Fruit fly (Drosophila melanogaster) whole organism, embryonic: ENCODE results near the gene be.

ENCODE experiments used
- Abd-B ChIP-seq: fragments of 200-800 bp; sonication (Bioruptor generic); optimal IDR thresholded peaks from 2 replicates; lab custom pipeline; 2018; ENCODE audit warnings: missing biosample characterization, mild to moderate bottlenecking, missing genetic modification characterization, moderate library complexity
- B-H1 ChIP-seq: fragments of 200-800 bp; sonication (Bioruptor generic); IDR thresholded peaks from 3 replicates; pipeline ENCODE4 v1.3.6; 2022; ENCODE audit warnings: missing biosample characterization, missing genetic modification characterization
- B-H2 ChIP-seq: fragments of 200-800 bp; sonication (Bioruptor generic); optimal IDR thresholded peaks from 2 replicates; lab custom pipeline; 2018; ENCODE audit warnings: missing biosample characterization, mild to moderate bottlenecking, missing genetic modification characterization
- CG1024 ChIP-seq: fragments of 200-800 bp; sonication (Bioruptor generic); IDR thresholded peaks from 2 replicates; pipeline ENCODE4 v1.3.6; 2022; ENCODE audit warnings: missing biosample characterization, missing genetic modification characterization
- CG10979 ChIP-seq: fragments of 200-800 bp; sonication (Bioruptor generic); optimal IDR thresholded peaks from 2 replicates; lab custom pipeline; 2018; ENCODE audit warnings: missing biosample characterization, mild to moderate bottlenecking, missing genetic modification characterization, moderate library complexity
- CG11504 ChIP-seq: fragments of 200-800 bp; sonication (Bioruptor generic); optimal IDR thresholded peaks from 3 replicates; lab custom pipeline; 2019; ENCODE audit warnings: missing biosample characterization, mild to moderate bottlenecking, missing genetic modification characterization, moderate library complexity
- CG14710 ChIP-seq: fragments of 200-800 bp; sonication (Bioruptor generic); optimal IDR thresholded peaks from 3 replicates; lab custom pipeline; 2019; ENCODE audit warnings: missing biosample characterization, mild to moderate bottlenecking, missing genetic modification characterization, moderate library complexity
- CG1603 ChIP-seq: fragments of 200-800 bp; sonication (Bioruptor generic); optimal IDR thresholded peaks from 2 replicates; lab custom pipeline; 2019; ENCODE audit warnings: missing biosample characterization, mild to moderate bottlenecking, missing genetic modification characterization, moderate library complexity
- CG16779 ChIP-seq: fragments of 200-800 bp; sonication (Bioruptor generic); IDR thresholded peaks from 2 replicates; pipeline ENCODE4 v1.3.6; 2022; ENCODE audit warnings: missing biosample characterization, missing genetic modification characterization
- CG18476 ChIP-seq: fragments of 200-800 bp; sonication (Bioruptor generic); optimal IDR thresholded peaks from 2 replicates; lab custom pipeline; 2016; ENCODE audit warnings: missing biosample characterization, mild to moderate bottlenecking, missing genetic modification characterization
- CG2199 ChIP-seq: fragments of 200-800 bp; sonication (Bioruptor generic); IDR thresholded peaks from 3 replicates; pipeline ENCODE4 v1.3.6; 2022; ENCODE audit warnings: missing biosample characterization, missing genetic modification characterization
- CG42726 ChIP-seq: fragments of 200-800 bp; sonication (Bioruptor generic); IDR thresholded peaks from 2 replicates; pipeline ENCODE4 v1.3.6; 2022; ENCODE audit warnings: missing biosample characterization, missing genetic modification characterization; ENCODE audit not compliant: partially characterized antibody
- CG6254 ChIP-seq: fragments of 200-800 bp; sonication (Bioruptor generic); optimal IDR thresholded peaks from 3 replicates; lab custom pipeline; 2017; ENCODE audit warnings: mild to moderate bottlenecking, missing biosample characterization, missing genetic modification reagents, missing genetic modification characterization
- CG7928 ChIP-seq: fragments of 200-800 bp; sonication (Bioruptor generic); optimal IDR thresholded peaks from 2 replicates; lab custom pipeline; 2017; ENCODE audit warnings: missing biosample characterization, mild to moderate bottlenecking, missing genetic modification characterization
- CG9437 ChIP-seq: fragments of 200-800 bp; sonication (Bioruptor generic); optimal IDR thresholded peaks from 2 replicates; lab custom pipeline; 2018; ENCODE audit warnings: missing biosample characterization, mild to moderate bottlenecking, missing genetic modification characterization
- Dbx ChIP-seq: fragments of 200-800 bp; sonication (Bioruptor generic); IDR thresholded peaks from 3 replicates; pipeline ENCODE4 v1.3.6; 2022; ENCODE audit warnings: missing biosample characterization, missing genetic modification characterization
- Deaf1 ChIP-seq: fragments of 200-800 bp; optimal IDR thresholded peaks from 3 replicates; lab custom pipeline; 2019; ENCODE audit warnings: missing biosample characterization, mild to moderate bottlenecking, missing genetic modification characterization, moderate library complexity
- Doc2 ChIP-seq: fragments of 200-800 bp; sonication (Bioruptor generic); IDR thresholded peaks from 2 replicates; pipeline ENCODE4 v1.3.6; 2022; ENCODE audit warnings: missing biosample characterization, missing genetic modification characterization
- Eip74EF ChIP-seq, 2 experiments: fragments of 200-800 bp in 1 of 2; fragments of >200 bp in 1 of 2; sonication (Bioruptor generic) in 1 of 2; optimal IDR thresholded peaks; 2 replicates each; lab custom pipeline; 2017 to 2019; ENCODE audit warnings: missing biosample characterization in 2 of 2, missing genetic modification characterization in 2 of 2, mild to moderate bottlenecking in 1 of 2, moderate library complexity in 1 of 2
- Fer3 ChIP-seq: fragments of 200-800 bp; sonication (Bioruptor generic); optimal IDR thresholded peaks from 2 replicates; lab custom pipeline; 2018; ENCODE audit warnings: missing biosample characterization, mild to moderate bottlenecking, missing genetic modification characterization, moderate library complexity
- HmgD ChIP-seq: fragments of 200-800 bp; sonication (Bioruptor generic); optimal IDR thresholded peaks from 3 replicates; lab custom pipeline; 2016; ENCODE audit warnings: missing biosample characterization, missing genetic modification characterization
- Hsf ChIP-seq: fragments of 200-800 bp; sonication (Bioruptor generic); optimal IDR thresholded peaks from 3 replicates; lab custom pipeline; 2016; ENCODE audit warnings: missing biosample characterization, missing genetic modification characterization
- Med ChIP-seq: fragments of 200-800 bp; sonication (Bioruptor generic); peaks from one replicate; lab custom pipeline; 2016; ENCODE audit warnings: missing biosample characterization, missing genetic modification characterization, mild to moderate bottlenecking, inconsistent platforms, moderate library complexity
- Mes4 ChIP-seq: fragments of 200-800 bp; sonication (Bioruptor generic); optimal IDR thresholded peaks from 2 replicates; lab custom pipeline; 2016; ENCODE audit warnings: missing biosample characterization, missing genetic modification characterization
- NFAT ChIP-seq: fragments of 200-800 bp; sonication (Bioruptor generic); IDR thresholded peaks from 2 replicates; pipeline ENCODE4 v1.3.6; 2022; ENCODE audit warnings: missing biosample characterization, missing genetic modification characterization
- NfI ChIP-seq: fragments of 200-800 bp; sonication (Bioruptor generic); optimal IDR thresholded peaks from 3 replicates; lab custom pipeline; 2018; ENCODE audit warnings: missing biosample characterization, mild to moderate bottlenecking, missing genetic modification characterization, moderate library complexity
- PHDP ChIP-seq: fragments of 200-800 bp; sonication (Bioruptor generic); optimal IDR thresholded peaks from 3 replicates; lab custom pipeline; 2018; ENCODE audit warnings: missing biosample characterization, mild to moderate bottlenecking, missing genetic modification characterization, moderate library complexity
- Rfx ChIP-seq: fragments of 200-800 bp; sonication (Bioruptor generic); IDR thresholded peaks from 2 replicates; pipeline ENCODE4 v1.3.6; 2022; ENCODE audit warnings: missing biosample characterization, missing genetic modification characterization
- Rx ChIP-seq: fragments of 200-800 bp; sonication (Bioruptor generic); IDR thresholded peaks from 2 replicates; pipeline ENCODE4 v1.3.6; 2022; ENCODE audit warnings: missing biosample characterization, missing genetic modification characterization
- Sox100B ChIP-seq: fragments of 200-800 bp; sonication (Bioruptor generic); optimal IDR thresholded peaks from 3 replicates; lab custom pipeline; 2018; ENCODE audit warnings: missing biosample characterization, mild to moderate bottlenecking, missing genetic modification characterization
- Sox102F ChIP-seq: fragments of 200-800 bp; sonication (Bioruptor generic); optimal IDR thresholded peaks from 2 replicates; lab custom pipeline; 2018; ENCODE audit warnings: missing biosample characterization, mild to moderate bottlenecking, missing genetic modification characterization, moderate library complexity
- Usf ChIP-seq: fragments of 200-800 bp; sonication (Bioruptor generic); optimal IDR thresholded peaks from 2 replicates; lab custom pipeline; 2017; ENCODE audit warnings: missing genotype, missing biosample characterization, missing genetic modification characterization
- ab ChIP-seq: fragments of 200-800 bp; sonication (Bioruptor generic); optimal IDR thresholded peaks from 2 replicates; lab custom pipeline; 2016; ENCODE audit warnings: missing biosample characterization, missing genetic modification characterization
- amos ChIP-seq: fragments of 200-800 bp; sonication (Bioruptor generic); IDR thresholded peaks from 2 replicates; pipeline ENCODE4 v1.3.6; 2022; ENCODE audit warnings: missing biosample characterization, missing genetic modification characterization; ENCODE audit not compliant: partially characterized antibody
- ap ChIP-seq: fragments of 200-800 bp; sonication (Bioruptor generic); IDR thresholded peaks from 2 replicates; pipeline ENCODE4 v1.3.6; 2022; ENCODE audit warnings: missing biosample characterization, missing genetic modification characterization
- bigmax ChIP-seq: fragments of 200-800 bp; sonication (Bioruptor generic); optimal IDR thresholded peaks from 2 replicates; lab custom pipeline; 2018; ENCODE audit warnings: missing biosample characterization, mild to moderate bottlenecking, missing genetic modification characterization
- chif ChIP-seq, 2 experiments: fragments of 200-800 bp; sonication (Bioruptor generic); optimal IDR thresholded peaks; 3 replicates each; lab custom pipeline; 2016; ENCODE audit warnings: missing biosample characterization in 2 of 2, missing genetic modification characterization in 2 of 2
- exex ChIP-seq: fragments of 200-800 bp; sonication (Bioruptor generic); optimal IDR thresholded peaks from 4 replicates; lab custom pipeline; 2018; ENCODE audit warnings: missing biosample characterization, mild to moderate bottlenecking, missing genetic modification characterization, moderate library complexity
- gem ChIP-seq: fragments of 200-800 bp; sonication (Bioruptor generic); optimal IDR thresholded peaks from 2 replicates; lab custom pipeline; 2019; ENCODE audit warnings: missing biosample characterization, mild to moderate bottlenecking, missing genetic modification characterization, moderate library complexity
- grn ChIP-seq: fragments of 200-800 bp; sonication (Bioruptor generic); optimal IDR thresholded peaks from 3 replicates; lab custom pipeline; 2017; ENCODE audit warnings: missing biosample characterization, missing genetic modification characterization
- lbe ChIP-seq: fragments of 200-800 bp; sonication (Bioruptor generic); optimal IDR thresholded peaks from 2 replicates; lab custom pipeline; 2016; ENCODE audit warnings: missing biosample characterization, mild to moderate bottlenecking, missing genetic modification characterization
- pb ChIP-seq: fragments of 200-800 bp; sonication (Bioruptor generic); optimal IDR thresholded peaks from 3 replicates; lab custom pipeline; 2016; ENCODE audit warnings: missing biosample characterization, missing genetic modification characterization
- phol ChIP-seq: fragments of 200-800 bp; sonication (Bioruptor generic); optimal IDR thresholded peaks from 3 replicates; lab custom pipeline; 2018; ENCODE audit warnings: missing biosample characterization, mild to moderate bottlenecking, missing genetic modification characterization, moderate library complexity
- pita ChIP-seq: fragments of 200-800 bp; sonication (Bioruptor generic); optimal IDR thresholded peaks from 2 replicates; lab custom pipeline; 2017; ENCODE audit warnings: missing biosample characterization, mild to moderate bottlenecking, missing genetic modification characterization
- pzg ChIP-seq: fragments of 200-800 bp; sonication (Bioruptor generic); optimal IDR thresholded peaks from 3 replicates; lab custom pipeline; 2018; ENCODE audit warnings: missing biosample characterization, mild to moderate bottlenecking, missing genetic modification characterization, moderate library complexity
- run ChIP-seq: fragments of 200-800 bp; sonication (Bioruptor generic); optimal IDR thresholded peaks from 3 replicates; lab custom pipeline; 2018; ENCODE audit warnings: missing biosample characterization, mild to moderate bottlenecking, missing genetic modification characterization
- sug ChIP-seq: fragments of 200-800 bp; optimal IDR thresholded peaks from 2 replicates; lab custom pipeline; 2019; ENCODE audit warnings: missing biosample characterization, mild to moderate bottlenecking, missing genetic modification characterization, moderate library complexity
- unpg ChIP-seq: fragments of 200-800 bp; sonication (Bioruptor generic); optimal IDR thresholded peaks from 3 replicates; lab custom pipeline; 2018; ENCODE audit warnings: missing biosample characterization, mild to moderate bottlenecking, missing genetic modification characterization, moderate library complexity
- vvl ChIP-seq: fragments of 200-800 bp; sonication (Bioruptor generic); IDR thresholded peaks from 2 replicates; pipeline ENCODE4 v1.3.6; 2022; ENCODE audit warnings: missing biosample characterization, missing genetic modification characterization

Gene be

DNA sequence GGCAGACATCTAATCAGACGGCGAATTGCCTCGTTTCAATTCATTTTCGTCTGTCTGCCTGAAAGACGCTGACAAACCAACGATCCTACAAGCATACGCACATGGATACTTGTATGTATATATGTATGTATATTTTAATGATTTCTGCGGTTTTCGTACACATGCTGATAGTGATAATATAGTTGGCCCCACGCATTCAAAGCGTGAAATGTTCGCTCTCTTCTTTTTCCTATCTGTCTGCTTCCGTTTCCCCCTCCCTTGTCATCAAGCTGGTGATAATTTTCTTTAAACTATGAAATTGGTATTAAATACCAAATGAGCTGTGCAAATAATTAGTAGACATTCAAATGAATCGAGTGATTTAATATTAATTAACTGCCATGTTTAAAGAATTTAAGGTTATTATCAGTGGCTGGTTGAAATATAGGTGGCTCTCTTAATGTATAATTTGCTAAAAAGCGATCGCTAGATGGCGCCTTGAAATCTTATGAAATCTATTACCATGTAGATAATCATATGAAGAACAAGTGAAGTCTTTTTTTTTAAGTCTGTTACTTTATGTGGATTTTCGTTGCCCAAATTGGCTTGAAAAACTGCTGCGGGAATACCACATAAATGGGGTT lies 56.7 kb downstream of the be start, which contains the start of gene CG33177 (continued):
- no peak for TF ChIP-seq Doc2 (GFP tag; lab: Robert Waterston, UW)
- TF ChIP-seq Dbx (GFP tag; lab: Robert Waterston, UW) = no peak
- peak in 1 of 2 experiments; percentile 34 for TF ChIP-seq Eip74EF (GFP tag; optimal IDR thresholded peaks at IDR 0.05; lab: Kevin White, UChicago)
- TF ChIP-seq NfI (GFP tag; lab: Kevin White, UChicago) = peak; percentile 14
- peak; percentile 20 for TF ChIP-seq Fer3 (tag; lab: Kevin White, UChicago)
- TF ChIP-seq CG6254 (GFP tag; lab: Kevin White, UChicago) = no peak
- TF ChIP-seq Usf (GFP tag; lab: Kevin White, UChicago) = no peak
- peak; percentile 3 for TF ChIP-seq pita
- TF ChIP-seq CG18476 (GFP tag; lab: Kevin White, UChicago) = no peak
- peak; percentile 11 for TF ChIP-seq Deaf1
- TF ChIP-seq CG1603 (tag; lab: Kevin White, UChicago) = peak; percentile 37
- peak; percentile 35 for TF ChIP-seq PHDP (tag; lab: Kevin White, UChicago)
- TF ChIP-seq CG42726 (GFP tag; lab: Robert Waterston, UW) = no peak
- TF ChIP-seq ap (GFP tag; lab: Robert Waterston, UW) = no peak
- peak; percentile 5 for TF ChIP-seq Mes4 (GFP tag; lab: Kevin White, UChicago)
- TF ChIP-seq ab = no peak
- TF ChIP-seq sug (tag; lab: Kevin White, UChicago) = peak; percentile 74
- peak; percentile 3 for TF ChIP-seq pzg (GFP tag; lab: Kevin White, UChicago)
- TF ChIP-seq Abd-B (GFP tag; lab: Kevin White, UChicago) = peak; percentile 9
- TF ChIP-seq Rfx (GFP tag; lab: Robert Waterston, UW) = peak; percentile 53; the same call in 1 of the 2 replicates
- peak; percentile 96 for TF ChIP-seq bigmax (GFP tag; lab: Kevin White, UChicago)
- no peak for TF ChIP-seq CG1024 (GFP tag; lab: Robert Waterston, UW)
- TF ChIP-seq CG10979 (tag; lab: Kevin White, UChicago) = peak; percentile 58
- TF ChIP-seq gem (tag; lab: Kevin White, UChicago) = peak; percentile 26
- peak; percentile 0 for TF ChIP-seq unpg (GFP tag; lab: Kevin White, UChicago)
- TF ChIP-seq B-H1 = no peak
- TF ChIP-seq HmgD (GFP tag; lab: Kevin White, UChicago) = no peak
- no peak for TF ChIP-seq Sox100B (GFP tag; lab: Kevin White, UChicago)
- 0 out of 2 replicates have a peak, but pooled peaks have one; percentile 10 for TF ChIP-seq amos
- peak; percentile 83; the same call in 2 of the 3 replicates for TF ChIP-seq CG2199
- TF ChIP-seq CG7928 (GFP tag; lab: Kevin White, UChicago) = no peak
- TF ChIP-seq chif (GFP tag; optimal IDR thresholded peaks at IDR 0.05; lab: Kevin White, UChicago) = peak in 1 of 2 experiments; percentile 35
- TF ChIP-seq run (tag; lab: Kevin White, UChicago) = peak; percentile 23
- peak; percentile 55 for TF ChIP-seq phol
- peak; percentile 28 for TF ChIP-seq CG11504 (tag; lab: Kevin White, UChicago)
- no peak for TF ChIP-seq Rx (GFP tag; lab: Robert Waterston, UW)
- TF ChIP-seq CG9437 (GFP tag; lab: Kevin White, UChicago) = no peak
- TF ChIP-seq Hsf (GFP tag; lab: Kevin White, UChicago) = peak; percentile 16
- no peak for TF ChIP-seq CG16779 (GFP tag; lab: Robert Waterston, UW)
- TF ChIP-seq Med = peak; percentile 77
- peak; percentile 34; the same call in 1 of the 2 replicates for TF ChIP-seq vvl
- TF ChIP-seq lbe = no peak
- TF ChIP-seq NFAT (GFP tag; lab: Robert Waterston, UW) = 0 out of 2 replicates have a peak, but pooled peaks have one; percentile 24
- peak; percentile 91 for TF ChIP-seq exex (tag; lab: Kevin White, UChicago)
- TF ChIP-seq B-H2 (GFP tag; lab: Kevin White, UChicago) = peak; percentile 39
- TF ChIP-seq Sox102F (GFP tag; lab: Kevin White, UChicago) = peak; percentile 9
- TF ChIP-seq CG14710 = peak; percentile 10
- no peak for TF ChIP-seq pb
- peak; percentile 30 for TF ChIP-seq grn
